Fruit fly (Drosophila melanogaster) whole organism: ENCODE measurements around the gene CG34180.

Experiments used
- CG8478 ChIP-seq: fragments of >200 bp; optimal IDR thresholded peaks from 2 replicates; lab custom pipeline; 2018; ENCODE audit warnings: inconsistent platforms
- Dll ChIP-seq: fragments of >200 bp; optimal IDR thresholded peaks from 2 replicates; lab custom pipeline; 2017
- EcR ChIP-seq, 2 experiments: fragments of >200 bp; optimal IDR thresholded peaks; 2 replicates each; lab custom pipeline; 2017; ENCODE audit warnings: missing biosample characterization in 2 of 2, missing genetic modification characterization in 2 of 2, missing genetic modification reagents in 2 of 2
- pan ChIP-seq: fragments of >200 bp; optimal IDR thresholded peaks from 2 replicates; lab custom pipeline; 2017
- psq ChIP-seq: fragments of >200 bp; optimal IDR thresholded peaks from 2 replicates; lab custom pipeline; 2017
- usp ChIP-seq: fragments of >200 bp; optimal IDR thresholded peaks from 2 replicates; lab custom pipeline; 2017; ENCODE audit warnings: missing biosample characterization, missing genetic modification characterization, mixed read lengths

The CG34180 gene

dm6 chr2L:6060210-6060609 lies at the start of gene CG34180:
CG34180 (plus strand) TSS chr2L:6060510.
- TF ChIP-seq EcR (GFP tag; optimal IDR thresholded peaks at IDR 0.05; lab: Kevin White, UChicago), result no peak
- TF ChIP-seq usp, result no peak
- no peak for TF ChIP-seq Dll
- no peak for TF ChIP-seq psq (lab: Kevin White, UChicago)
- no peak for TF ChIP-seq pan (lab: Kevin White, UChicago)
- no peak for TF ChIP-seq CG8478 (lab: Kevin White, UChicago)

DNA sequence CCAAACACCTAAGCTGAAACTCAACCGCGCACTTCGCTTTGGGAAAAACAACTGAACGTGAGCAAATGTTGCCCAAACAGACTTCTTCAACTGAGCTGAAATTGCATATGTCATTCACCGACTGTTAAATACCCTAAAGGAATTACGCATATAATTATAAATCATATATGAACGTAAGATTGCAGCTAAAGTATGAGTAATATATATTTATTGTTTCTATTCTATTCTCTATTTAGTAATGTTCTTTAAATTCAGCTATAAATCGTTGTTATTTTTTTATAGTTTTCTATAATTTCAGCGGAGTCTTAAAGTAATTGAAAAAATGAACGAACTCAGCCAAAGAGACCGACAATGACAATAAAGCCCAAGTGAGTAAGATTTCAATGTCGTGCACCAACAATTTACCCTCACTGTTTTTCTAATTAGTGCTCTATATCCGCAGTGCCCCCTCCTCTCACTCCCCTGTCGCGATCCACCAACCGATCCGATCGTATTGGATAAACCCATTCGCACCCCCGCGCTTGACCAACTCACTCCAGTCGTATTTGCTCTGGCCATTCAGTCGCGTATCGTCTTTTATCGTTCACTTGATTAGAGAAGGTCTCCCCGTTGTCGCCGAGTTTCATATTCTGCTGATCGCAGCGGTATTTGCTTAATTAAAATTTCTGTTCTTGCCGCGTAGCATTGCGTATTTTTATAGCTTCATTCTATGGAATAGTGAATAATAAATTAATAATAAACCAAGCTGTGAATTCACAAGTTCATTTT lies 47.8 kb upstream of the CG34180 start, which contains the start of gene CG9098:
Gene CG9098, minus strand, starts transcription at position 36 of the 768 bp plus-strand sequence.
- TF ChIP-seq usp (no peak), pan (lab: Kevin White, UChicago) (no peak), Dll (no peak), EcR (GFP tag; optimal IDR thresholded peaks at IDR 0.05; lab: Kevin White, UChicago) (no peak), CG8478 (lab: Kevin White, UChicago) (no peak), psq (lab: Kevin White, UChicago) (no peak)

DNA sequence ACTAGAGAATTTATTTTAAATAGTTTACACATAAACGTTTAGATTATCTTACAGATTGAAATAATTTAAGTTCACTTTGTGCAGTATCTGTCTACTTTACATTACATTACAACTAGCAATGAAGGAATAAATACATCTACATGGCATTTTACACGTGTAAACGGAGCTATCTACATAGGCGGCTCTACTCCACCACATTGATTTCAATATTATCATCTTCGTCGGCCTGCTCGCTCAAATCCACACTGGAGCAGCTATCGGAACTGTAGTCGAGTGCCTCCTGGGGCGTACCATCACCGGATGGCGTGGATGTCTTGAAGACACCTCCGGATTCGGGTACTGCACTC lies 47.3 kb upstream of the CG34180 start:
- no peak for TF ChIP-seq Dll
- no peak for TF ChIP-seq CG8478 (lab: Kevin White, UChicago)
- TF ChIP-seq usp, result no peak
- TF ChIP-seq pan (lab: Kevin White, UChicago), result no peak
- TF ChIP-seq EcR (GFP tag; optimal IDR thresholded peaks at IDR 0.05; lab: Kevin White, UChicago), result no peak
- no peak for TF ChIP-seq psq (lab: Kevin White, UChicago)

- TF ChIP-seq CG8478 (lab: Kevin White, UChicago) (no peak), usp (no peak), pan (lab: Kevin White, UChicago) (no peak), Dll (no peak), EcR (GFP tag; optimal IDR thresholded peaks at IDR 0.05; lab: Kevin White, UChicago) (no peak), psq (lab: Kevin White, UChicago) (no peak)
Observed at dm6 chr2L:6019352-6020131, 40.8 kb upstream of the CG34180 start, which contains the start of gene H2.0. H2.0 (minus strand) TSS chr2L:6019402.

dm6 chr2L:6020535-6020934 lies 39.8 kb upstream of the CG34180 start, which contains the start of gene CG13996:
CG13996 (plus strand) TSS chr2L:6020835.
- no peak for TF ChIP-seq Dll

DNA sequence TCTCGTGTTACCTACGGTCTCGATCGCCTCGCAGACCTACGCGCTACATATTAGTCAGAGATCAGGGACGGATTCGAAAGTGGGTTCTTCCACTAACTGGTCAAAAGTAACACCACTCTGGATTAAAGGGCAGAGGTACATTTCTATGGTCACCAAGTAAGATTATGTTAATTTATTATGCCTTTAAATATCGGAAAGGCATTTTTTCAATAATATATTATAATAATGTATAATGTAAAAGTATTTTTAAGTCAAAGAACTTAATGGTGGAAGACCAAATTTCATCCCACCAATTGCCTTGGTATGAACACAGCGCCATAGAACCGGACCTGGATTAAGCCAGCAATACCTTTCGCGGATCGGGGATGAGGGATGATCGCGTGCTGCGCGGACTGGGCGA lies 37.5 kb upstream of the CG34180 start:
- TF ChIP-seq Dll (no peak), usp (no peak), EcR (GFP tag; optimal IDR thresholded peaks at IDR 0.05; lab: Kevin White, UChicago) (no peak), CG8478 (lab: Kevin White, UChicago) (no peak), psq (lab: Kevin White, UChicago) (no peak), pan (lab: Kevin White, UChicago) (no peak)

dm6 chr2L:6024345-6024907 lies 35.9 kb upstream of the CG34180 start, which contains the start of gene CG9107:
CG9107 (minus strand) TSS chr2L:6024539.
- TF ChIP-seq pan (lab: Kevin White, UChicago), result no peak
- no peak for TF ChIP-seq EcR (GFP tag; optimal IDR thresholded peaks at IDR 0.05; lab: Kevin White, UChicago)
- TF ChIP-seq CG8478 (lab: Kevin White, UChicago), result no peak
- TF ChIP-seq psq (lab: Kevin White, UChicago), result no peak
- TF ChIP-seq Dll, result no peak
- no peak for TF ChIP-seq usp

dm6 chr2L:6028712-6029111 lies 31.6 kb upstream of the CG34180 start:
- no peak for TF ChIP-seq CG8478 (lab: Kevin White, UChicago)
- TF ChIP-seq pan (lab: Kevin White, UChicago), result no peak
- no peak for TF ChIP-seq psq (lab: Kevin White, UChicago)
- TF ChIP-seq EcR (GFP tag; optimal IDR thresholded peaks at IDR 0.05; lab: Kevin White, UChicago), result no peak
- no peak for TF ChIP-seq Dll
- TF ChIP-seq usp, result no peak

DNA sequence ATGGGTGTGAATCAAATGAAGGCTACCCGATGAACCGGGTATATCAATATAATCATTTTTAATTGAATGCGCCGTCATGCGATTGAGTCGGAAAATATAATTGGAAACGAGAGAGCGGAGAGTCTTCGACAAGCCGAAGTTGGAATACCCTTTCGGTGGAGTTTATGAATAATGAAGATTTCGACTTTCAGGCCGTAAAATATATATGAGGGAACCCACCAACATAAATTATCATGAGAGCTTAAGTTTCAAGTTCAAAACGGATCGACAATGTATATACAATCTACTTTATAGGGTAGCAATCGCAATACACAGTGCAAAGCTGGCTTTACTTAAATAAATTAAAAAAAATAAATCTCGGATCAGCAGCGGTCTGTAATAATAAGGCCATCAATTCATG lies 28.5 kb upstream of the CG34180 start:
- TF ChIP-seq usp (no peak), Dll (no peak), CG8478 (lab: Kevin White, UChicago) (no peak), EcR (GFP tag; optimal IDR thresholded peaks at IDR 0.05; lab: Kevin White, UChicago) (no peak), psq (lab: Kevin White, UChicago) (no peak), pan (lab: Kevin White, UChicago) (no peak)

- TF ChIP-seq CG8478 (lab: Kevin White, UChicago), result no peak
- no peak for TF ChIP-seq usp
- no peak for TF ChIP-seq psq (lab: Kevin White, UChicago)
- no peak for TF ChIP-seq Dll
- TF ChIP-seq pan (lab: Kevin White, UChicago), result no peak
- TF ChIP-seq EcR (GFP tag; optimal IDR thresholded peaks at IDR 0.05; lab: Kevin White, UChicago), result no peak
Observed at dm6 chr2L:6034344-6034743, 26.0 kb upstream of the CG34180 start, which contains the start of gene CG9109. CG9109 (minus strand) TSS chr2L:6034423.

DNA sequence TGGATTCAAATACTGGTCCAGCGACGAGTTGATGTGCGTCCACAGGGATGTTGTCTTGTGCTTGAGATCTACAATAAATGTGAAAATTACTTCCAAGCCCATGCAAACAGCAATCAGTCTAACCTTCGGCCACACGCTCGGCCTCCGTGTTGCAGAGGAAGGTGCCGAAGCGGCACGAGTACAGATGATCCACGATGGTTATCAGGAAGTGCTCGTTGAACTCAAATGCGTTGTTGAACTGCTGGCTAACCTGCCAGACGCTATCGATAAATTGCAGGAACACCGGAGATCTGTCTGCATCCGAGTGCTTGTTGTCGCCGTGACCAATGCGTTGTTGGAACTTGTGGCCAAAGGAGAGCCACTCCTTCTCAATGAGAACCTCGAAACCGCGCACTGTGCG lies 25.2 kb upstream of the CG34180 start:
- TF ChIP-seq pan (lab: Kevin White, UChicago) (no peak), Dll (no peak), EcR (GFP tag; optimal IDR thresholded peaks at IDR 0.05; lab: Kevin White, UChicago) (no peak), usp (no peak), psq (lab: Kevin White, UChicago) (no peak), CG8478 (lab: Kevin White, UChicago) (no peak)

DNA sequence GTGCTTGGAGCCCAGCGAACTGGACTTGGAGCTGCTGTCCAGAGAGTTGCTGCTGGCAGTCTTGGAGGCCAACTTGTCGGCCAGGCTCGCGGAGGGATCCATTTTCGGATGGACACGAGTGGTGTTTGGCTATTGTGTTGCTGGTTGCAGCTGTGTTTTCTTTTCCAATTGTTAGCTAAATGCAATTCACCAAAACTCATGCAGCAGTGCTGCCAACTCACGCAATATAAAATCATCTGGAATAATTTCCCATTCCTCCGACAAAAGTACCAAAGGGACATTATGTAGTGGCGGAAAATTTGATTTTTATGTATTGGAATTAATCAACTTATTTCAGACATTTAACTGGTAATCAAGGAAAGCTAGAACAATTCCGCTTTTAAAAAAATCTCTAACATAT lies 23.6 kb upstream of the CG34180 start, which contains the start of gene mtm:
Gene mtm, minus strand, starts transcription at position 306 of the 400 bp plus-strand sequence.
- TF ChIP-seq Dll (no peak), usp (no peak), pan (lab: Kevin White, UChicago) (no peak), EcR (GFP tag; optimal IDR thresholded peaks at IDR 0.05; lab: Kevin White, UChicago) (no peak), CG8478 (lab: Kevin White, UChicago) (no peak), psq (lab: Kevin White, UChicago) (no peak)
